Fruit fly (Drosophila melanogaster): ENCODE data around the gene CG14443.
A peak's percentile ranks its signal among the peaks of the same experiment; 100 is the strongest.

The CG14443 gene

dm6 chrX:6599880-6600279, 33.9 kb upstream of the CG14443 start, which contains the start of gene pigs (continued):
- TF ChIP-seq CG8290 (GFP tag; optimal IDR thresholded peaks at IDR 0.05), result no peak
- TF ChIP-seq CG8290 (tag; optimal IDR thresholded peaks at IDR 0.05), result peak in 1 of 2 experiments; percentile 24
- TF ChIP-seq ttk (GFP tag; IDR thresholded peaks at IDR 0.05), result no peak
- no peak for TF ChIP-seq CoRest (tag; optimal IDR thresholded peaks at IDR 0.05)
- TF ChIP-seq da (GFP tag; optimal IDR thresholded peaks at IDR 0.05), result no peak
- TF ChIP-seq CG10274 (GFP tag; optimal IDR thresholded peaks at IDR 0.05), result no peak
- no peak for TF ChIP-seq Elba2 (GFP tag; optimal IDR thresholded peaks at IDR 0.05)
- TF ChIP-seq NFAT (GFP tag; IDR thresholded peaks at IDR 0.05), result no peak
- TF ChIP-seq Fer2 (tag; optimal IDR thresholded peaks at IDR 0.05), result no peak
- TF ChIP-seq dmrt11E (tag; optimal IDR thresholded peaks at IDR 0.05), result no peak
- no peak for TF ChIP-seq CG18619 (GFP tag; optimal IDR thresholded peaks at IDR 0.05)
- TF ChIP-seq scrt (GFP tag; optimal IDR thresholded peaks at IDR 0.05), result no peak
- TF ChIP-seq gcm2 (GFP tag; optimal IDR thresholded peaks at IDR 0.05), result no peak
- TF ChIP-seq her (GFP tag; optimal IDR thresholded peaks at IDR 0.05), result peak; percentile 9
- TF ChIP-seq br (optimal IDR thresholded peaks at IDR 0.05), result no peak
- TF ChIP-seq esg (GFP tag; conservative IDR thresholded peaks at IDR 0.05), result no peak
- TF ChIP-seq MESR4 (GFP tag; optimal IDR thresholded peaks at IDR 0.05), result no peak
- no peak for TF ChIP-seq Doc2 (GFP tag; IDR thresholded peaks at IDR 0.05)
- no peak for TF ChIP-seq CG12236 (GFP tag; optimal IDR thresholded peaks at IDR 0.05)
- no peak for TF ChIP-seq pan (optimal IDR thresholded peaks at IDR 0.05)
- TF ChIP-seq pan (GFP tag; optimal IDR thresholded peaks at IDR 0.05 in 1 of 2, IDR thresholded peaks at IDR 0.05 in 1 of 2), result peak in 1 of 2 experiments; percentile 13
- TF ChIP-seq bsh (GFP tag; optimal IDR thresholded peaks at IDR 0.05), result no peak
- no peak for TF ChIP-seq tll (GFP tag; optimal IDR thresholded peaks at IDR 0.05)
- no peak for TF ChIP-seq dysf (GFP tag; IDR thresholded peaks at IDR 0.05)
- TF ChIP-seq Drgx (GFP tag; IDR thresholded peaks at IDR 0.05), result no peak
- TF ChIP-seq CG8281 (tag; optimal IDR thresholded peaks at IDR 0.05), result no peak
- no peak for TF ChIP-seq CG9215 (GFP tag; IDR thresholded peaks at IDR 0.05)
- TF ChIP-seq CG10267 (tag; optimal IDR thresholded peaks at IDR 0.05), result no peak
- peak; percentile 32; the same call in 1 of the 2 replicates for TF ChIP-seq CG13287 (GFP tag; IDR thresholded peaks at IDR 0.05; ENCODE audit: partially characterized antibody)
- no peak for TF ChIP-seq CG5180 (GFP tag; optimal IDR thresholded peaks at IDR 0.05)
- TF ChIP-seq mld (GFP tag; IDR thresholded peaks at IDR 0.05; ENCODE audit: partially characterized antibody), result 0 out of 3 replicates have a peak, but pooled peaks have one; percentile 32
- no peak for TF ChIP-seq gce (GFP tag; IDR thresholded peaks at IDR 0.05)
- no peak for TF ChIP-seq CG2120 (GFP tag; optimal IDR thresholded peaks at IDR 0.05)
- TF ChIP-seq gro (GFP tag; optimal IDR thresholded peaks at IDR 0.05), result peak; percentile 37
- no peak for TF ChIP-seq Ssrp (tag; optimal IDR thresholded peaks at IDR 0.05)
- TF ChIP-seq knrl (GFP tag; IDR thresholded peaks at IDR 0.05; ENCODE audit: partially characterized antibody), result no peak; the same call in 2 of the 3 replicates
- no peak for TF ChIP-seq CG4328 (GFP tag; optimal IDR thresholded peaks at IDR 0.05)
- TF ChIP-seq Adf1 (GFP tag; IDR thresholded peaks at IDR 0.05), result peak; percentile 91
- no peak for TF ChIP-seq NK7.1 (GFP tag; optimal IDR thresholded peaks at IDR 0.05)
- peak; percentile 86 for TF ChIP-seq Med (GFP tag)
- no peak for TF ChIP-seq Eip74EF (GFP tag; optimal IDR thresholded peaks at IDR 0.05)
- no peak for TF ChIP-seq gfzf (GFP tag; optimal IDR thresholded peaks at IDR 0.05)
- no peak for TF ChIP-seq CG34224 (GFP tag; IDR thresholded peaks at IDR 0.05; ENCODE audit: partially characterized antibody)
- peak; percentile 86 for TF ChIP-seq chm (GFP tag; IDR thresholded peaks at IDR 0.05)
- no peak for TF ChIP-seq unpg (GFP tag; optimal IDR thresholded peaks at IDR 0.05)
- TF ChIP-seq CG11560 (tag; IDR thresholded peaks at IDR 0.05), result no peak
- no peak for TF ChIP-seq Gsc (GFP tag; IDR thresholded peaks at IDR 0.05)
- no peak for TF ChIP-seq CG16863 (GFP tag; optimal IDR thresholded peaks at IDR 0.05)
- TF ChIP-seq Ets65A (GFP tag), result no peak
- TF ChIP-seq CG10431 (GFP tag; optimal IDR thresholded peaks at IDR 0.05), result no peak
- no peak for TF ChIP-seq CG15073 (GFP tag; optimal IDR thresholded peaks at IDR 0.05)
- TF ChIP-seq BEAF-32 (GFP tag; optimal IDR thresholded peaks at IDR 0.05), result no peak

Data from whole organism, embryonic.